Worm (Caenorhabditis elegans) whole organism, midembryonic: ENCODE data around the gene bus-5.

Source experiments
- cog-1 ChIP-seq: sonication (generic microtip); optimal IDR thresholded peaks from 2 replicates; lab custom pipeline; 2016; ENCODE audit warnings: missing genetic modification characterization, missing compliant biosample characterization
- flt-1 ChIP-seq: fragments of 200-800 bp; sonication (Bioruptor generic); IDR thresholded peaks from 2 replicates; pipeline ENCODE4 v1.3.6; 2022; ENCODE audit warnings: missing genetic modification characterization, missing compliant biosample characterization
- klf-2 ChIP-seq: fragments of 200-800 bp; sonication (Bioruptor generic); conservative IDR thresholded peaks from 2 replicates; pipeline ENCODE4 v1.3.6; 2022; ENCODE audit warnings: missing genetic modification reagents, missing genetic modification characterization, missing compliant biosample characterization
- ref-1 ChIP-seq: fragments of 200-800 bp; sonication (Bioruptor generic); conservative IDR thresholded peaks from 2 replicates; pipeline ENCODE4 v1.3.6; 2022; ENCODE audit warnings: missing genetic modification reagents, missing genetic modification characterization, missing compliant biosample characterization
- tab-1 ChIP-seq: fragments of 200-800 bp; sonication (Bioruptor generic); IDR thresholded peaks from 2 replicates; pipeline ENCODE4 v1.3.6; 2022; ENCODE audit warnings: missing genetic modification characterization, missing compliant biosample characterization
- ztf-23 ChIP-seq: fragments of 200-800 bp; sonication (Bioruptor generic); IDR thresholded peaks from 2 replicates; pipeline ENCODE4 v1.3.6; 2022; ENCODE audit warnings: missing genetic modification reagents, missing genetic modification characterization, missing compliant biosample characterization
- ztf-29 ChIP-seq: fragments of 200-800 bp; sonication (Bioruptor generic); IDR thresholded peaks from 2 replicates; pipeline ENCODE4 v1.3.6; 2022; ENCODE audit warnings: missing genetic modification reagents, missing genetic modification characterization, missing compliant biosample characterization

DNA sequence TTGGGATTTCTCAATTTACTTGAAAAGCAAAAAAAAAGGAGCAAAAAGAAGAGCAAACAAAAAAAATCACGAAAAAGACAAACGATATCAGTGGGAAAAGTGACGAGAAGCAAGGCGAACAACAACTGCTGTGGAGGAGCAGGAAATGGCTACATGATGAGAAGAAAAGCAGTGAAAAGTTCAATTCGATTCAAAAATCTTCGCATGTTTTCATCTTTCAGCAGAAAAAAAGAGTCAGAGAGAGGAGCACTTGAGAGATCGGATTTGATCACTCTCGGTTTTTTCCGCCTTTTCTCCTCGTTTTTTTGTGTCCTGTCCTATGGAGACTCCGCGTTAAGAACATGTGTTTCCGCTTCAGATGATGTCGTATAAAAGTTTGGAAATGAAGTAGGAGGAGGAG is 26.0 kb upstream of the bus-5 start:
- TF ChIP-seq ztf-29 (GFP tag; lab: Robert Waterston, UW) (no peak), ref-1 (GFP tag; lab: Robert Waterston, UW) (no peak), tab-1 (GFP tag; lab: Robert Waterston, UW) (no peak), cog-1 (tag; lab: Kevin White, UChicago) (no peak), ztf-23 (GFP tag; lab: Robert Waterston, UW) (no peak), klf-2 (GFP tag; lab: Robert Waterston, UW) (no peak), flt-1 (GFP tag; lab: Robert Waterston, UW) (no peak)
